Worm (Caenorhabditis elegans) whole organism, L3 larva: Measurements from ENCODE around the gene nhr-205.

Experiments
- R02D3.7 ChIP-seq: fragments of 150-350 bp; optimal IDR thresholded peaks from 2 replicates; lab custom pipeline; 2014; ENCODE audit warnings: missing biosample characterization, missing genetic modification characterization
- ZK546.5 ChIP-seq: sonication (generic microtip); optimal IDR thresholded peaks from 2 replicates; lab custom pipeline; 2017; ENCODE audit warnings: missing biosample characterization, missing genetic modification characterization
- aly-2 ChIP-seq: fragments of 150-350 bp; optimal IDR thresholded peaks from 2 replicates; lab custom pipeline; 2014; ENCODE audit warnings: missing biosample characterization, missing genetic modification characterization
- ama-1 ChIP-seq: fragments of 150-350 bp; optimal IDR thresholded peaks from 2 replicates; lab custom pipeline; 2018
- ceh-16 ChIP-seq: sonication (generic microtip); optimal IDR thresholded peaks from 2 replicates; lab custom pipeline; 2017; ENCODE audit warnings: missing biosample characterization, missing genetic modification characterization
- ceh-28 ChIP-seq: fragments of 150-350 bp; optimal IDR thresholded peaks from 2 replicates; lab custom pipeline; 2014; ENCODE audit warnings: missing biosample characterization, missing genetic modification reagents, missing genetic modification characterization
- ceh-82 ChIP-seq: fragments of 150-350 bp; optimal IDR thresholded peaks from 2 replicates; lab custom pipeline; 2014; ENCODE audit warnings: missing biosample characterization, missing genetic modification characterization
- ceh-9 ChIP-seq: sonication (generic microtip); optimal IDR thresholded peaks from 2 replicates; lab custom pipeline; 2018; ENCODE audit warnings: missing biosample characterization, missing genetic modification characterization
- daf-12 ChIP-seq: fragments of 150-350 bp; optimal IDR thresholded peaks from 2 replicates; lab custom pipeline; 2014; ENCODE audit warnings: missing biosample characterization, missing genetic modification reagents, missing genetic modification characterization
- egl-27 ChIP-seq: sonication (generic microtip); optimal IDR thresholded peaks from 4 replicates; lab custom pipeline; 2017; ENCODE audit warnings: missing biosample characterization, missing genetic modification reagents, missing genetic modification characterization
- egl-5 ChIP-seq: fragments of 150-350 bp; optimal IDR thresholded peaks from 2 replicates; lab custom pipeline; 2017; ENCODE audit warnings: missing biosample characterization, missing genetic modification reagents, missing genetic modification characterization, inconsistent platforms
- elt-1 ChIP-seq: fragments of 150-350 bp; optimal IDR thresholded peaks from 2 replicates; lab custom pipeline; 2014; ENCODE audit warnings: missing biosample characterization, missing genetic modification characterization
- elt-2 ChIP-seq: sonication (generic microtip); optimal IDR thresholded peaks from 2 replicates; lab custom pipeline; 2016; ENCODE audit warnings: missing genetic modification reagents, mild to moderate bottlenecking, missing genetic modification characterization, missing compliant biosample characterization
- elt-3 ChIP-seq, 3 experiments: fragments of 150-350 bp in 1 of 3; sonication (generic microtip) in 2 of 3; optimal IDR thresholded peaks; 2 replicates in 2 of 3; 4 replicates in 1 of 3; lab custom pipeline; 2014 to 2017; ENCODE audit warnings: missing biosample characterization in 3 of 3, missing genetic modification characterization in 3 of 3
- eor-1 ChIP-seq, 2 experiments: fragments of 150-350 bp; optimal IDR thresholded peaks; 2 replicates each; lab custom pipeline; 2014 to 2018; ENCODE audit warnings: missing biosample characterization in 2 of 2, missing genetic modification characterization in 2 of 2
- fkh-10 ChIP-seq: sonication (generic microtip); optimal IDR thresholded peaks from 2 replicates; lab custom pipeline; 2017; ENCODE audit warnings: missing biosample characterization, missing genetic modification reagents, missing genetic modification characterization
- fkh-2 ChIP-seq: fragments of 150-350 bp; optimal IDR thresholded peaks from 2 replicates; lab custom pipeline; 2014; ENCODE audit warnings: missing biosample characterization, missing genetic modification reagents, missing genetic modification characterization
- fos-1 ChIP-seq: fragments of 150-350 bp; optimal IDR thresholded peaks from 2 replicates; lab custom pipeline; 2014; ENCODE audit warnings: missing biosample characterization, missing genetic modification characterization
- hmg-11 ChIP-seq: sonication (generic microtip); optimal IDR thresholded peaks from 2 replicates; lab custom pipeline; 2016; ENCODE audit warnings: missing genetic modification characterization, missing compliant biosample characterization
- jun-1 ChIP-seq: fragments of 150-350 bp; optimal IDR thresholded peaks from 2 replicates; lab custom pipeline; 2014; ENCODE audit warnings: missing biosample characterization, missing genetic modification reagents, missing genetic modification characterization
- lin-15B ChIP-seq: fragments of 150-350 bp; optimal IDR thresholded peaks from 2 replicates; lab custom pipeline; 2014; ENCODE audit warnings: missing biosample characterization, missing genetic modification characterization
- lin-39 ChIP-seq: fragments of 150-350 bp; optimal IDR thresholded peaks from 2 replicates; lab custom pipeline; 2018; ENCODE audit warnings: missing biosample characterization, missing genetic modification reagents, missing genetic modification characterization
- lsy-12 ChIP-seq: sonication (generic microtip); optimal IDR thresholded peaks from 2 replicates; lab custom pipeline; 2016; ENCODE audit warnings: mild to moderate bottlenecking, missing genetic modification characterization, missing compliant biosample characterization
- mdl-1 ChIP-seq: fragments of 150-350 bp; optimal IDR thresholded peaks from 2 replicates; lab custom pipeline; 2014; ENCODE audit warnings: missing biosample characterization, missing genetic modification characterization
- mml-1 ChIP-seq: fragments of 150-350 bp; sonication (generic microtip); optimal IDR thresholded peaks from 3 replicates; lab custom pipeline; 2014; ENCODE audit warnings: missing biosample characterization, missing genetic modification characterization
- nfya-1 ChIP-seq: sonication (generic microtip); optimal IDR thresholded peaks from 2 replicates; lab custom pipeline; 2017; ENCODE audit warnings: missing genetic modification characterization, mild to moderate bottlenecking, missing compliant biosample characterization, antibody characterized with exemption, moderate library complexity; ENCODE audit not compliant: insufficient read depth
- nhr-11 ChIP-seq: fragments of 150-350 bp; optimal IDR thresholded peaks from 2 replicates; lab custom pipeline; 2014; ENCODE audit warnings: missing biosample characterization, missing genetic modification characterization
- nhr-12 ChIP-seq: fragments of 150-350 bp; optimal IDR thresholded peaks from 2 replicates; lab custom pipeline; 2014; ENCODE audit warnings: missing biosample characterization, missing genetic modification characterization
- nhr-23 ChIP-seq: fragments of 150-350 bp; optimal IDR thresholded peaks from 2 replicates; lab custom pipeline; 2014; ENCODE audit warnings: missing biosample characterization, missing genetic modification reagents, missing genetic modification characterization
- nhr-237 ChIP-seq: fragments of 150-350 bp; optimal IDR thresholded peaks from 2 replicates; lab custom pipeline; 2014; ENCODE audit warnings: missing biosample characterization, missing genetic modification characterization
- nhr-25 ChIP-seq: sonication (generic microtip); optimal IDR thresholded peaks from 2 replicates; lab custom pipeline; 2017; ENCODE audit warnings: missing biosample characterization, missing genetic modification characterization
- nhr-28 ChIP-seq: fragments of 150-350 bp; optimal IDR thresholded peaks from 2 replicates; lab custom pipeline; 2014; ENCODE audit warnings: missing biosample characterization, missing genetic modification characterization
- nhr-43 ChIP-seq: sonication (generic microtip); optimal IDR thresholded peaks from 2 replicates; lab custom pipeline; 2016; ENCODE audit warnings: mild to moderate bottlenecking, missing genetic modification characterization, missing compliant biosample characterization; ENCODE audit not compliant: poor library complexity, severe bottlenecking
- nhr-67 ChIP-seq: fragments of 150-350 bp; optimal IDR thresholded peaks from 2 replicates; lab custom pipeline; 2014; ENCODE audit warnings: missing biosample characterization, missing genetic modification characterization
- nhr-76 ChIP-seq: fragments of 150-350 bp; sonication (generic microtip); optimal IDR thresholded peaks from 5 replicates; lab custom pipeline; 2014; ENCODE audit warnings: missing biosample characterization, missing genetic modification characterization
- nhr-77 ChIP-seq: fragments of 150-350 bp; optimal IDR thresholded peaks from 2 replicates; lab custom pipeline; 2014; ENCODE audit warnings: missing biosample characterization, missing genetic modification characterization
- pha-4 ChIP-seq: fragments of 150-350 bp; optimal IDR thresholded peaks from 2 replicates; lab custom pipeline; 2014; ENCODE audit warnings: missing biosample characterization, missing genetic modification reagents, missing genetic modification characterization
- pqm-1 ChIP-seq: fragments of 150-350 bp; optimal IDR thresholded peaks from 2 replicates; lab custom pipeline; 2017; ENCODE audit warnings: missing biosample characterization, missing genetic modification characterization, inconsistent platforms
- sea-2 ChIP-seq: fragments of 150-350 bp; sonication (generic microtip); optimal IDR thresholded peaks from 4 replicates; lab custom pipeline; 2014; ENCODE audit warnings: missing biosample characterization, missing genetic modification reagents, missing genetic modification characterization
- skn-1 ChIP-seq: fragments of 150-350 bp; optimal IDR thresholded peaks from 2 replicates; lab custom pipeline; 2014; ENCODE audit warnings: missing biosample characterization, missing genetic modification characterization
- snpc-4 ChIP-seq: fragments of 150-350 bp; optimal IDR thresholded peaks from 2 replicates; lab custom pipeline; 2014; ENCODE audit warnings: missing biosample characterization, missing genetic modification characterization
- tbx-2 ChIP-seq: sonication (generic microtip); optimal IDR thresholded peaks from 2 replicates; lab custom pipeline; 2016; ENCODE audit warnings: mild to moderate bottlenecking, missing genetic modification characterization, missing compliant biosample characterization
- unc-39 ChIP-seq: sonication (generic microtip); optimal IDR thresholded peaks from 4 replicates; lab custom pipeline; 2017; ENCODE audit warnings: missing biosample characterization, missing genetic modification characterization
- unc-62 ChIP-seq: fragments of 150-350 bp; sonication (generic microtip); optimal IDR thresholded peaks from 4 replicates; lab custom pipeline; 2014; ENCODE audit warnings: missing biosample characterization, missing genetic modification reagents, missing genetic modification characterization
- zag-1 ChIP-seq: fragments of 150-350 bp; optimal IDR thresholded peaks from 2 replicates; lab custom pipeline; 2014; ENCODE audit warnings: missing biosample characterization, missing genetic modification characterization
- ztf-11 ChIP-seq: fragments of 150-350 bp; optimal IDR thresholded peaks from 2 replicates; lab custom pipeline; 2014; ENCODE audit warnings: missing biosample characterization, missing genetic modification characterization
- ztf-4 ChIP-seq: fragments of 150-350 bp; optimal IDR thresholded peaks from 2 replicates; lab custom pipeline; 2014; ENCODE audit warnings: missing biosample characterization, missing genetic modification characterization

The nhr-205 gene

ce11 chrV:10035586-10035985 lies 46.0 kb downstream of the nhr-205 start:
- TF ChIP-seq nhr-25 (tag; lab: Kevin White, UChicago) (no peak), ZK546.5 (tag; lab: Kevin White, UChicago) (no peak), lsy-12 (no peak), jun-1 (no peak), nhr-12 (tag; lab: Kevin White, UChicago) (no peak), nhr-23 (tag; lab: Kevin White, UChicago) (peak; percentile 2), pqm-1 (tag; lab: Kevin White, UChicago) (no peak), lin-39 (no peak)

- TF ChIP-seq fos-1 (tag; lab: Kevin White, UChicago) (no peak), ztf-11 (tag; lab: Kevin White, UChicago) (no peak), snpc-4 (tag; lab: Kevin White, UChicago) (no peak), egl-27 (tag; lab: Kevin White, UChicago) (no peak), unc-62 (GFP tag; lab: Kevin White, UChicago) (no peak), lsy-12 (no peak), elt-1 (tag; lab: Kevin White, UChicago) (no peak), ceh-82 (tag; lab: Kevin White, UChicago) (no peak), unc-39 (tag; lab: Kevin White, UChicago) (no peak), skn-1 (tag; lab: Kevin White, UChicago) (peak; percentile 23), tbx-2 (tag; lab: Kevin White, UChicago) (no peak), ceh-16 (tag; lab: Kevin White, UChicago) (no peak), mdl-1 (tag; lab: Kevin White, UChicago) (no peak), daf-12 (no peak), fkh-10 (GFP tag; lab: Kevin White, UChicago) (no peak), nhr-43 (tag; lab: Kevin White, UChicago) (no peak), pqm-1 (tag; lab: Kevin White, UChicago) (peak; percentile 54), ztf-4 (tag; lab: Kevin White, UChicago) (no peak), ceh-28 (tag; lab: Kevin White, UChicago) (no peak), nhr-237 (tag; lab: Kevin White, UChicago) (no peak), R02D3.7 (tag; lab: Kevin White, UChicago) (no peak), mml-1 (tag; lab: Kevin White, UChicago) (no peak), fkh-2 (tag; lab: Kevin White, UChicago) (no peak), nhr-11 (tag; lab: Kevin White, UChicago) (no peak), hmg-11 (tag; lab: Kevin White, UChicago) (no peak), ama-1 (no peak), nhr-23 (tag; lab: Kevin White, UChicago) (peak; percentile 19), nhr-77 (tag; lab: Kevin White, UChicago) (no peak), eor-1 (tag; optimal IDR thresholded peaks at IDR 0.05; lab: Kevin White, UChicago) (no peak), lin-39 (no peak), nhr-67 (no peak), sea-2 (no peak), egl-5 (tag; lab: Kevin White, UChicago) (no peak), nfya-1 (peak; percentile 47), nhr-28 (tag; lab: Kevin White, UChicago) (no peak), nhr-12 (tag; lab: Kevin White, UChicago) (no peak), nhr-25 (tag; lab: Kevin White, UChicago) (no peak), elt-3 (tag; optimal IDR thresholded peaks at IDR 0.05; lab: Kevin White, UChicago) (peak in 1 of 3 experiments; percentile 31), lin-15B (tag; lab: Kevin White, UChicago) (no peak), jun-1 (no peak), aly-2 (tag; lab: Kevin White, UChicago) (no peak), ceh-9 (tag; lab: Kevin White, UChicago) (no peak), pha-4 (tag; lab: Kevin White, UChicago) (peak; percentile 46), ZK546.5 (tag; lab: Kevin White, UChicago) (no peak), elt-2 (tag; lab: Kevin White, UChicago) (peak; percentile 70), nhr-76 (tag; lab: Kevin White, UChicago) (no peak), zag-1 (tag; lab: Kevin White, UChicago) (no peak)
These were observed 50.0 kb downstream of the nhr-205 start for ce11 chrV:10031384-10032171.
